Fruit fly (Drosophila melanogaster): ENCODE measurements around the gene Tsp3A.

The Tsp3A gene

DNA sequence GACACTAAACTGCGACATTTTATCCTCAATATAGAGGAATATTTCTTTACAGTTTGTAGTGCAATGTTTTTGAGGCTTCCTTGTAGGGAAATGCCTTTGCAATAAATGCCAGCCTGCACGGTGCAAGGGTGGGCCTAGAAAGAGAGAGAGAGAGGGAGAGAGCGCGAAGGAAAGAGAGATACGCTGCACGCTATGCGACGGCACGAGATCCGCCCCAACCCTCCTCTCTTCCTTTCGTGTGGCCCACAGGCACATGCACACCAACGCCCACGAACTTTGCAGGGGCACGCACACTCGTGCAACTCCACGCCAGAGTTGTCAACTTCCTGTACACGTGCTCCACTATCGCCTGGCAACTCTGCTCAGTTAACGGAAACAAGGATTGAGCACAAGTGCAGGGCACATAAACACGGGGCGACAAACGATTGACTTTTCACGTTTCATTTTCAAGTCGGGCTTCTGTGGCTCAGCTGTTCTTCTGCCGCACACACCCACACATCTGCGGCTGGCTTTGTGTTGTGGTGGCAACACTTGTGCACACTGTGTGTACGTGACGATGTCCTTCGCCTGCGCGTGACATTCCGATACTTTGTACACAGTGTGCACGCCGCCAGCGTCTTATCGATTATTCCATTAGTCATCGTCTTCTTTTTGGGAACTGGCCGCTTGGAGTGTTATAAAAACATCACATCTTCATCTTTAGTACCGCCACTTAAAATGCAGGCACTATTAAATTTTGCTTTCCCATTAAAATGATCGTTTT, 16.6 kb upstream of the Tsp3A start (continued):
- TF ChIP-seq CG4707 (GFP tag; optimal IDR thresholded peaks at IDR 0.05) (no peak), Eip74EF (GFP tag; optimal IDR thresholded peaks at IDR 0.05) (no peak), ewg (GFP tag; optimal IDR thresholded peaks at IDR 0.05) (peak; percentile 79), Dref (GFP tag; IDR thresholded peaks at IDR 0.05) (peak; percentile 44), onecut (GFP tag; IDR thresholded peaks at IDR 0.05) (peak; percentile 69), Nf-YC (tag; optimal IDR thresholded peaks at IDR 0.05) (no peak), CTCF (GFP tag; optimal IDR thresholded peaks at IDR 0.05) (no peak), CG1832 (GFP tag; optimal IDR thresholded peaks at IDR 0.05) (peak; percentile 55), otp (GFP tag; IDR thresholded peaks at IDR 0.05) (0 out of 3 replicates have a peak, but pooled peaks have one; percentile 10), Scr (GFP tag; IDR thresholded peaks at IDR 0.05; ENCODE audit: partially characterized antibody) (0 out of 2 replicates have a peak, but pooled peaks have one; percentile 31), Ets65A (GFP tag) (peak; percentile 24), klu (GFP tag; IDR thresholded peaks at IDR 0.05) (no peak), Poxn (GFP tag; IDR thresholded peaks at IDR 0.05) (no peak), unc-4 (GFP tag; IDR thresholded peaks at IDR 0.05; ENCODE audit: partially characterized antibody) (peak; percentile 41; the same call in 1 of the 2 replicates)

DNA sequence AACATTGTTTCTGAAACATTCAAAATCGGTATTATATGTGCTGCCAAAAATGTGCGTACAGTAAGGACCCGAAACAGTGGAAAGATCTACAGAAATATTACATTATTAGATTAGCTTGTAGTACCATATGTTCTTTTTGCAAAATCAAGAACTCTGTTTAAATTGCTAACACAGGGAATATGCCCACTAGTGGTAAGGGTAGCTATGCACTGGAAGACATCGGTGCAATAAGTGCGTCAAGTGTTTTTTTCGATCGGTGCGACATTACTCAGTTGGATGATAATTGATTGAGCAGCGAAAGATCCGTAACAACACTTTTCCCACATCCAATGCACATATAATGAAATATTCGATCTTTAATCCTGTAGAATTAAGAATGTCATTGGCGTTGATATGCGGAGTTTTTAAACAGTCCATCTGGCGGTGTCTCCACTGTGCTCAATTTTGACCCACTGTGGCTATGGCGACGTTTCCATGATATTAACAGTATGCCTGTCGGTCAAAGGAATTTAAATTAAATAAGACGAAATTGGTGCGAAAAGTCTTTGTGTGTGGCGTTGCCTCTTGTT, 15.6 kb upstream of the Tsp3A start:
- TF ChIP-seq Rfx (GFP tag; IDR thresholded peaks at IDR 0.05) (peak; percentile 15; the same call in 1 of the 2 replicates), eyg (GFP tag; optimal IDR thresholded peaks at IDR 0.05) (no peak), Dfd (GFP tag; optimal IDR thresholded peaks at IDR 0.05) (no peak), grau (tag; optimal IDR thresholded peaks at IDR 0.05) (peak; percentile 11), mld (GFP tag; IDR thresholded peaks at IDR 0.05; ENCODE audit: partially characterized antibody) (no peak), luna (GFP tag; optimal IDR thresholded peaks at IDR 0.05) (no peak), chn (GFP tag; optimal IDR thresholded peaks at IDR 0.05) (no peak), YL-1 (GFP tag; optimal IDR thresholded peaks at IDR 0.05) (no peak), HLH3B (GFP tag; IDR thresholded peaks at IDR 0.05) (0 out of 2 replicates have a peak, but pooled peaks have one; percentile 11), ind (GFP tag; optimal IDR thresholded peaks at IDR 0.05) (no peak), CG12391 (tag; optimal IDR thresholded peaks at IDR 0.05) (peak; percentile 0), MESR4 (GFP tag; optimal IDR thresholded peaks at IDR 0.05) (no peak), az2 (GFP tag; optimal IDR thresholded peaks at IDR 0.05) (no peak), CG17361 (GFP tag; IDR thresholded peaks at IDR 0.05) (0 out of 3 replicates have a peak, but pooled peaks have one; percentile 11), esg (GFP tag; conservative IDR thresholded peaks at IDR 0.05) (no peak), CG8359 (GFP tag; optimal IDR thresholded peaks at IDR 0.05; ENCODE audit: borderline replicate concordance) (no peak), grn (GFP tag; optimal IDR thresholded peaks at IDR 0.05) (no peak), Sry-δ (GFP tag; optimal IDR thresholded peaks at IDR 0.05) (no peak), Adf1 (GFP tag; IDR thresholded peaks at IDR 0.05) (no peak), CG9727 (GFP tag; optimal IDR thresholded peaks at IDR 0.05) (peak; percentile 21), bbx (GFP tag; IDR thresholded peaks at IDR 0.05; ENCODE audit: partially characterized antibody) (no peak), CG31224 (GFP tag; IDR thresholded peaks at IDR 0.05) (no peak), CG7271 (tag; optimal IDR thresholded peaks at IDR 0.05) (no peak), CG4730 (GFP tag; IDR thresholded peaks at IDR 0.05) (no peak), CG9609 (GFP tag; optimal IDR thresholded peaks at IDR 0.05) (no peak), gro (GFP tag; optimal IDR thresholded peaks at IDR 0.05) (no peak), HHEX (GFP tag; optimal IDR thresholded peaks at IDR 0.05) (no peak), BEAF-32 (GFP tag; optimal IDR thresholded peaks at IDR 0.05) (no peak), CG1602 (GFP tag; optimal IDR thresholded peaks at IDR 0.05) (no peak), CG34224 (GFP tag; IDR thresholded peaks at IDR 0.05; ENCODE audit: partially characterized antibody) (no peak), slbo (GFP tag; IDR thresholded peaks at IDR 0.05) (peak; percentile 21; the same call in 1 of the 2 replicates), Atf6 (GFP tag; IDR thresholded peaks at IDR 0.05) (no peak), CG6175 (GFP tag; IDR thresholded peaks at IDR 0.05) (no peak), CG10274 (GFP tag; optimal IDR thresholded peaks at IDR 0.05) (no peak), Ptx1 (GFP tag; IDR thresholded peaks at IDR 0.05) (0 out of 2 replicates have a peak, but pooled peaks have one; percentile 15)
